Fruit fly (Drosophila melanogaster): Measurements from ENCODE around the gene CG14229.

DNA sequence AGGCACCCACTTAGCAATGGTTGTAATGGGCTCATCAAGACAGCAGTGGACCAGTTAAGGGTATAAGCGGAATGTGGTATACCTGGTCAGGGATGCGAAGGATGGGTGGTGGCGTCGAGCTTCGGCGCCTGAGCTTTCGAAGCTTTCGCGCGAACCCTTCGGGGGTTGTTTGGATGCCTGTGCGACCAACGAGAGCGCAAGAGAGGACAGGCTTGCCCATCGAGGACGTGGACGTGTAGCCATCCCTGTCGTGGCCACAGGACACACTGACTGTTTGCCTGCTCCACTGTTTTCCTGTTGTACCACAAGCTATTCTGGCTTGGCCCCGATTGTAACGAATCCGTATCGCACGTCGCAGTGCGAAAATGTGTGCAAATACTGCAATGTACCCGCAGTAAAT lies 40.2 kb upstream of the CG14229 start, which contains the start of gene CG14234:
- no peak for TF ChIP-seq h (optimal IDR thresholded peaks at IDR 0.05)
- TF ChIP-seq Myc (optimal IDR thresholded peaks at IDR 0.05): no peak
- TF ChIP-seq psq (optimal IDR thresholded peaks at IDR 0.05): no peak
- no peak for TF ChIP-seq ttk (optimal IDR thresholded peaks at IDR 0.05)
- no peak for TF ChIP-seq Sin3A (optimal IDR thresholded peaks at IDR 0.05)
- no peak for TF ChIP-seq insv (optimal IDR thresholded peaks at IDR 0.05)
